Fruit fly (Drosophila melanogaster) whole organism, embryonic: Measurements from ENCODE around the gene cdi.

ENCODE experiments used
- Ada2b ChIP-seq: fragments of 200-800 bp; sonication (Bioruptor generic); IDR thresholded peaks from 2 replicates; pipeline ENCODE4 v1.3.6; 2022; ENCODE audit warnings: missing biosample characterization, missing genetic modification characterization
- BtbVII ChIP-seq: fragments of 200-800 bp; sonication (Bioruptor generic); optimal IDR thresholded peaks from 3 replicates; lab custom pipeline; 2017; ENCODE audit warnings: missing biosample characterization, mild to moderate bottlenecking, missing genetic modification characterization
- CG10979 ChIP-seq: fragments of 200-800 bp; sonication (Bioruptor generic); optimal IDR thresholded peaks from 2 replicates; lab custom pipeline; 2018; ENCODE audit warnings: missing biosample characterization, mild to moderate bottlenecking, missing genetic modification characterization, moderate library complexity
- CG15601 ChIP-seq: fragments of 200-800 bp; sonication (Bioruptor generic); optimal IDR thresholded peaks from 3 replicates; lab custom pipeline; 2019; ENCODE audit warnings: missing biosample characterization, mild to moderate bottlenecking, missing genetic modification characterization, moderate library complexity
- CG17361 ChIP-seq: fragments of 200-800 bp; sonication (Bioruptor generic); IDR thresholded peaks from 3 replicates; pipeline ENCODE4 v1.3.6; 2022; ENCODE audit warnings: missing biosample characterization, missing genetic modification characterization
- CG30020 ChIP-seq: fragments of 200-800 bp; optimal IDR thresholded peaks from 2 replicates; lab custom pipeline; 2019; ENCODE audit warnings: missing biosample characterization, mild to moderate bottlenecking, missing genetic modification characterization, moderate library complexity
- CG31365 ChIP-seq: fragments of 200-800 bp; sonication (Bioruptor generic); optimal IDR thresholded peaks from 2 replicates; lab custom pipeline; 2018; ENCODE audit warnings: missing biosample characterization, mild to moderate bottlenecking, missing genetic modification characterization
- CG32532 ChIP-seq: fragments of 200-800 bp; sonication (Bioruptor generic); IDR thresholded peaks from 2 replicates; pipeline ENCODE4 v1.3.6; 2022; ENCODE audit warnings: missing biosample characterization, missing genetic modification characterization
- CG3281 ChIP-seq: fragments of 200-800 bp; sonication (Bioruptor generic); optimal IDR thresholded peaks from 3 replicates; lab custom pipeline; 2017; ENCODE audit warnings: missing biosample characterization, mild to moderate bottlenecking, missing genetic modification characterization
- CG3407 ChIP-seq: fragments of 200-800 bp; sonication (Bioruptor generic); optimal IDR thresholded peaks from 2 replicates; lab custom pipeline; 2018; ENCODE audit warnings: missing biosample characterization, mild to moderate bottlenecking, missing genetic modification characterization
- CG6765 ChIP-seq: fragments of 200-800 bp; sonication (Bioruptor generic); optimal IDR thresholded peaks from 3 replicates; lab custom pipeline; 2017; ENCODE audit warnings: missing biosample characterization, mild to moderate bottlenecking, missing genetic modification characterization
- CG8944 ChIP-seq: fragments of 200-800 bp; sonication (Bioruptor generic); optimal IDR thresholded peaks from 3 replicates; lab custom pipeline; 2016; ENCODE audit warnings: missing biosample characterization, missing genetic modification characterization
- CG9727 ChIP-seq: fragments of 200-800 bp; sonication (Bioruptor generic); optimal IDR thresholded peaks from 3 replicates; lab custom pipeline; 2017; ENCODE audit warnings: missing biosample characterization, mild to moderate bottlenecking, missing genetic modification characterization
- CTCF ChIP-seq: fragments of 200-800 bp; sonication (Bioruptor generic); optimal IDR thresholded peaks from 2 replicates; lab custom pipeline; 2017; ENCODE audit warnings: missing biosample characterization, mild to moderate bottlenecking, missing genetic modification characterization, moderate library complexity
- Elba2 ChIP-seq: fragments of 200-800 bp; sonication (Bioruptor generic); optimal IDR thresholded peaks from 3 replicates; lab custom pipeline; 2016; ENCODE audit warnings: missing biosample characterization, missing genetic modification characterization
- Hmr ChIP-seq: fragments of 200-800 bp; sonication (Bioruptor generic); optimal IDR thresholded peaks from 3 replicates; lab custom pipeline; 2017; ENCODE audit warnings: mild to moderate bottlenecking, missing biosample characterization, missing genetic modification reagents, missing genetic modification characterization
- Hmx ChIP-seq: fragments of 200-800 bp; sonication (Bioruptor generic); optimal IDR thresholded peaks from 2 replicates; lab custom pipeline; 2016; ENCODE audit warnings: missing biosample characterization, missing genetic modification characterization
- Max ChIP-seq: fragments of 200-800 bp; sonication (Bioruptor generic); optimal IDR thresholded peaks from 2 replicates; lab custom pipeline; 2016; ENCODE audit warnings: missing biosample characterization, mild to moderate bottlenecking, missing genetic modification characterization
- NC2β ChIP-seq: fragments of 200-800 bp; sonication (Bioruptor generic); optimal IDR thresholded peaks from 2 replicates; lab custom pipeline; 2016; ENCODE audit warnings: missing biosample characterization, missing genetic modification characterization
- Ptx1 ChIP-seq: fragments of 200-800 bp; sonication (Bioruptor generic); IDR thresholded peaks from 2 replicates; pipeline ENCODE4 v1.3.6; 2022; ENCODE audit warnings: missing biosample characterization, missing genetic modification characterization
- Side ChIP-seq: fragments of 200-800 bp; sonication (Bioruptor generic); optimal IDR thresholded peaks from 2 replicates; lab custom pipeline; 2016; ENCODE audit warnings: missing biosample characterization, missing genetic modification characterization
- Sry-β ChIP-seq: fragments of 200-800 bp; sonication (Bioruptor generic); optimal IDR thresholded peaks from 2 replicates; lab custom pipeline; 2018; ENCODE audit warnings: missing biosample characterization, mild to moderate bottlenecking, missing genetic modification characterization, moderate library complexity
- Ssrp ChIP-seq: fragments of 200-800 bp; sonication (Bioruptor generic); optimal IDR thresholded peaks from 2 replicates; lab custom pipeline; 2018; ENCODE audit warnings: missing biosample characterization, mild to moderate bottlenecking, missing genetic modification characterization, moderate library complexity
- TFAM ChIP-seq: fragments of 200-800 bp; sonication (Bioruptor generic); optimal IDR thresholded peaks from 2 replicates; lab custom pipeline; 2017; ENCODE audit warnings: missing biosample characterization, missing genetic modification characterization, inconsistent platforms
- Usf ChIP-seq: fragments of 200-800 bp; sonication (Bioruptor generic); optimal IDR thresholded peaks from 2 replicates; lab custom pipeline; 2017; ENCODE audit warnings: missing genotype, missing biosample characterization, missing genetic modification characterization
- YL-1 ChIP-seq: fragments of 200-800 bp; sonication (Bioruptor generic); optimal IDR thresholded peaks from 3 replicates; lab custom pipeline; 2017; ENCODE audit warnings: missing biosample characterization, mild to moderate bottlenecking, missing genetic modification characterization
- amos ChIP-seq: fragments of 200-800 bp; sonication (Bioruptor generic); IDR thresholded peaks from 2 replicates; pipeline ENCODE4 v1.3.6; 2022; ENCODE audit warnings: missing biosample characterization, missing genetic modification characterization; ENCODE audit not compliant: partially characterized antibody
- ap ChIP-seq: fragments of 200-800 bp; sonication (Bioruptor generic); IDR thresholded peaks from 2 replicates; pipeline ENCODE4 v1.3.6; 2022; ENCODE audit warnings: missing biosample characterization, missing genetic modification characterization
- ato ChIP-seq: fragments of 200-800 bp; sonication (Bioruptor generic); IDR thresholded peaks from 2 replicates; pipeline ENCODE4 v1.3.6; 2022; ENCODE audit warnings: missing biosample characterization, missing genetic modification characterization; ENCODE audit not compliant: partially characterized antibody
- caup ChIP-seq: fragments of 200-800 bp; sonication (Bioruptor generic); optimal IDR thresholded peaks from 3 replicates; lab custom pipeline; 2017; ENCODE audit warnings: missing biosample characterization, mild to moderate bottlenecking, missing genetic modification characterization, moderate library complexity; ENCODE audit not compliant: severe bottlenecking
- chm ChIP-seq: fragments of 200-800 bp; sonication (Bioruptor generic); IDR thresholded peaks from 2 replicates; pipeline ENCODE4 v1.3.6; 2022; ENCODE audit warnings: missing biosample characterization, missing genetic modification characterization
- crol ChIP-seq: fragments of 200-800 bp; sonication (Bioruptor generic); IDR thresholded peaks from 2 replicates; pipeline ENCODE4 v1.3.6; 2022; ENCODE audit warnings: missing biosample characterization, missing genetic modification characterization
- crp ChIP-seq, 2 experiments: fragments of 200-800 bp; sonication (Bioruptor generic); optimal IDR thresholded peaks; 2 replicates in 1 of 2; 3 replicates in 1 of 2; lab custom pipeline; 2017; ENCODE audit warnings: missing biosample characterization in 2 of 2, missing genetic modification characterization in 2 of 2, mild to moderate bottlenecking in 1 of 2, moderate library complexity in 1 of 2
- en ChIP-seq: fragments of 200-800 bp; sonication (Bioruptor generic); optimal IDR thresholded peaks from 2 replicates; lab custom pipeline; 2016; ENCODE audit warnings: missing biosample characterization, missing genetic modification characterization
- fd3F ChIP-seq: fragments of 200-800 bp; sonication (Bioruptor generic); optimal IDR thresholded peaks from 2 replicates; lab custom pipeline; 2018; ENCODE audit warnings: missing biosample characterization, mild to moderate bottlenecking, missing genetic modification characterization, moderate library complexity
- gcm ChIP-seq: fragments of 200-800 bp; sonication (Bioruptor generic); optimal IDR thresholded peaks from 2 replicates; lab custom pipeline; 2019; ENCODE audit warnings: missing biosample characterization, mild to moderate bottlenecking, missing genetic modification characterization, moderate library complexity
- gcm2 ChIP-seq: fragments of 200-800 bp; sonication (Bioruptor generic); optimal IDR thresholded peaks from 2 replicates; lab custom pipeline; 2016; ENCODE audit warnings: missing biosample characterization, missing genetic modification characterization
- hkb ChIP-seq, 2 experiments: fragments of 200-800 bp in 1 of 2; fragments of >200 bp in 1 of 2; sonication (Bioruptor generic) in 1 of 2; IDR thresholded peaks in 1 of 2; optimal IDR thresholded peaks in 1 of 2; 2 replicates each; pipeline versions ENCODE4 v1.3.6 to Lab custom; 2017 to 2022; ENCODE audit warnings: missing biosample characterization in 1 of 2, missing genetic modification characterization in 1 of 2
- ind ChIP-seq: fragments of 200-800 bp; sonication (Bioruptor generic); optimal IDR thresholded peaks from 3 replicates; lab custom pipeline; 2016; ENCODE audit warnings: missing biosample characterization, missing genetic modification characterization
- run ChIP-seq: fragments of 200-800 bp; sonication (Bioruptor generic); optimal IDR thresholded peaks from 3 replicates; lab custom pipeline; 2018; ENCODE audit warnings: missing biosample characterization, mild to moderate bottlenecking, missing genetic modification characterization
- sc ChIP-seq, 3 experiments: fragments of >200 bp in 2 of 3; fragments of 200-800 bp in 1 of 3; sonication (Bioruptor generic) in 1 of 3; optimal IDR thresholded peaks; 2 replicates in 2 of 3; 3 replicates in 1 of 3; lab custom pipeline; 2017; ENCODE audit warnings: mild to moderate bottlenecking in 1 of 3, missing biosample characterization in 1 of 3, missing genetic modification characterization in 1 of 3, missing genetic modification reagents in 1 of 3
- sd ChIP-seq: fragments of 200-800 bp; sonication (Bioruptor generic); optimal IDR thresholded peaks from 3 replicates; lab custom pipeline; 2018; ENCODE audit warnings: missing biosample characterization, mild to moderate bottlenecking, missing genetic modification characterization, moderate library complexity
- slbo ChIP-seq: fragments of 200-800 bp; sonication (Bioruptor generic); IDR thresholded peaks from 2 replicates; pipeline ENCODE4 v1.3.6; 2022; ENCODE audit warnings: missing biosample characterization, missing genetic modification characterization
- sqz ChIP-seq: fragments of 200-800 bp; sonication (Bioruptor generic); optimal IDR thresholded peaks from 3 replicates; lab custom pipeline; 2018; ENCODE audit warnings: missing biosample characterization, mild to moderate bottlenecking, missing genetic modification characterization
- tap ChIP-seq: fragments of 200-800 bp; optimal IDR thresholded peaks from 3 replicates; lab custom pipeline; 2019; ENCODE audit warnings: missing biosample characterization, mild to moderate bottlenecking, missing genetic modification characterization, moderate library complexity
- tio ChIP-seq: fragments of 200-800 bp; sonication (Bioruptor generic); optimal IDR thresholded peaks from 2 replicates; lab custom pipeline; 2017; ENCODE audit warnings: missing biosample characterization, missing genetic modification characterization, inconsistent platforms
- unc-4 ChIP-seq: fragments of 200-800 bp; sonication (Bioruptor generic); IDR thresholded peaks from 2 replicates; pipeline ENCODE4 v1.3.6; 2022; ENCODE audit warnings: missing biosample characterization, missing genetic modification characterization; ENCODE audit not compliant: partially characterized antibody
- z ChIP-seq: fragments of 200-800 bp; sonication (Bioruptor generic); IDR thresholded peaks from 3 replicates; pipeline ENCODE4 v1.3.6; 2022; ENCODE audit warnings: missing biosample characterization, missing genetic modification characterization
- zfh1 ChIP-seq: fragments of 200-800 bp; sonication (Bioruptor generic); IDR thresholded peaks from 3 replicates; pipeline ENCODE4 v1.3.6; 2022; ENCODE audit warnings: missing biosample characterization, missing genetic modification characterization

Gene cdi

DNA sequence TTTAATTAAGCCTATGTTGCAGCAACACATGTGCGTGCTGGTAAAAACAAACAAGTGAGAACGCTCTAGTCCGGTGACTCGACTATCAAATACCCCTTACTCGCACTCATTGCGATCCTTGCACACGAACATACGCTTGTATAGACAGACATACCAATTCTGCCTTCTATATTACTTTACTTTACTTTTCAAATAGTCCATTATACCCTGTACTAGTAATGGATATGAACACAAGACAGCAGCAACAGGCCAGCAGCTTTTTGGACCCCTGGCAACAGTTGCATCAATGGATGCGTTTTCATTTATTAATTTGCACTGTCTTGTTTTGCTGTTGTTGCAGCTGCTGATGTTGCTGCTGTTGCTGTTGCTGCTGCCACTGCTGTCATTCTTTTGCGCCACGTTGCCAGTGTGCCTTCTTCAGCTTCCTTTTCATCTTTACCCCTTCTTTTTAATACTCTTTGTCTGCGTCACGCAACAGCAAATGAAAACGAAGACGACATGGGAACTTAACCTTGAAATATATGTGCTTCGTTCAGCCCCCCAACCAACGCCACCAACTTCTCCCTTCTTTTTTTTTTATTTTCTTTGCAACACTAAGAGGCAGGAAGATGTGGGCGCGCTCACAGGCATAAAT, 24.6 kb upstream of the cdi start (continued):
- peak; percentile 40 for TF ChIP-seq CG10979 (tag; lab: Kevin White, UChicago)
- TF ChIP-seq ato (GFP tag; lab: Robert Waterston, UW), result no peak
- TF ChIP-seq crp (GFP tag; optimal IDR thresholded peaks at IDR 0.05; lab: Kevin White, UChicago), result no peak
- no peak for TF ChIP-seq CG3407 (GFP tag; lab: Kevin White, UChicago)
- no peak for TF ChIP-seq slbo (GFP tag; lab: Robert Waterston, UW)
- no peak for TF ChIP-seq run (tag; lab: Kevin White, UChicago)
- TF ChIP-seq sqz (GFP tag; lab: Kevin White, UChicago), result no peak
- TF ChIP-seq TFAM, result no peak
- TF ChIP-seq chm (GFP tag; lab: Robert Waterston, UW), result no peak; the same call in 1 of the 2 replicates
- TF ChIP-seq z, result no peak
- no peak for TF ChIP-seq sd
- TF ChIP-seq en, result no peak
- TF ChIP-seq CG17361, result peak; percentile 21; the same call in 1 of the 3 replicates
- TF ChIP-seq fd3F (GFP tag; lab: Kevin White, UChicago), result no peak
- TF ChIP-seq Hmx (GFP tag; lab: Kevin White, UChicago), result no peak
- no peak for TF ChIP-seq unc-4 (GFP tag; lab: Robert Waterston, UW)
- TF ChIP-seq gcm, result no peak
- no peak for TF ChIP-seq CG31365 (tag; lab: Kevin White, UChicago)
- TF ChIP-seq CG32532 (GFP tag; lab: Robert Waterston, UW), result no peak
- TF ChIP-seq CG6765 (GFP tag; lab: Kevin White, UChicago), result no peak
- TF ChIP-seq CG9727 (GFP tag; lab: Kevin White, UChicago), result peak; percentile 9
- TF ChIP-seq CTCF (GFP tag; lab: Kevin White, UChicago), result no peak
- no peak for TF ChIP-seq gcm2 (GFP tag; lab: Kevin White, UChicago)
- no peak for TF ChIP-seq Elba2 (GFP tag; lab: Kevin White, UChicago)
- TF ChIP-seq zfh1 (GFP tag; lab: Robert Waterston, UW), result peak; percentile 66
- 0 out of 2 replicates have a peak, but pooled peaks have one; percentile 6 for TF ChIP-seq Ada2b
- no peak for TF ChIP-seq crol (GFP tag; lab: Robert Waterston, UW)
- TF ChIP-seq hkb (optimal IDR thresholded peaks at IDR 0.05; lab: Kevin White, UChicago), result no peak
- peak; percentile 42; the same call in 1 of the 2 replicates for TF ChIP-seq hkb (GFP tag; IDR thresholded peaks at IDR 0.05; lab: Robert Waterston, UW)
- no peak for TF ChIP-seq Sry-β (GFP tag; lab: Kevin White, UChicago)
- no peak for TF ChIP-seq amos (GFP tag; lab: Robert Waterston, UW)
- no peak for TF ChIP-seq BtbVII
- peak; percentile 67 for TF ChIP-seq Ptx1
- no peak for TF ChIP-seq YL-1 (GFP tag; lab: Kevin White, UChicago)
- TF ChIP-seq CG3281 (GFP tag; lab: Kevin White, UChicago), result no peak
- no peak for TF ChIP-seq caup (GFP tag; lab: Kevin White, UChicago)
- no peak for TF ChIP-seq Hmr (GFP tag; lab: Kevin White, UChicago)
- TF ChIP-seq tio, result peak; percentile 10
- no peak for TF ChIP-seq ap (GFP tag; lab: Robert Waterston, UW)
- no peak for TF ChIP-seq CG15601 (tag; lab: Kevin White, UChicago)
- TF ChIP-seq ind, result peak; percentile 17
- TF ChIP-seq sc (optimal IDR thresholded peaks at IDR 0.05; lab: Kevin White, UChicago), result no peak
- no peak for TF ChIP-seq sc (GFP tag; optimal IDR thresholded peaks at IDR 0.05; lab: Kevin White, UChicago)
- TF ChIP-seq CG30020 (tag; lab: Kevin White, UChicago), result no peak
- TF ChIP-seq Usf (GFP tag; lab: Kevin White, UChicago), result no peak
- no peak for TF ChIP-seq Max
- TF ChIP-seq Ssrp (tag; lab: Kevin White, UChicago), result peak; percentile 20
- TF ChIP-seq Side, result no peak
- no peak for TF ChIP-seq tap
- TF ChIP-seq NC2β (GFP tag; lab: Kevin White, UChicago), result no peak
- no peak for TF ChIP-seq CG8944
